Worm (Caenorhabditis elegans) whole organism, late embryonic: ENCODE data around the gene T25B9.6.

ENCODE experiments used
- C08G9.2 ChIP-seq: sonication (generic microtip); optimal IDR thresholded peaks from 2 replicates; lab custom pipeline; 2016; ENCODE audit warnings: mild to moderate bottlenecking, missing genetic modification characterization, moderate library complexity, missing compliant biosample characterization
- hlh-8 ChIP-seq: sonication (generic microtip); optimal IDR thresholded peaks from 2 replicates; lab custom pipeline; 2016; ENCODE audit warnings: missing genotype, missing genetic modification characterization, missing compliant biosample characterization
- lin-11 ChIP-seq: fragments of 200-800 bp; sonication (Bioruptor generic); optimal IDR thresholded peaks from 2 replicates; lab custom pipeline; 2018; ENCODE audit warnings: mild to moderate bottlenecking, missing genetic modification characterization, missing compliant biosample characterization
- mec-3 ChIP-seq: sonication (generic microtip); optimal IDR thresholded peaks from 2 replicates; lab custom pipeline; 2016; ENCODE audit warnings: borderline replicate concordance, missing genetic modification characterization, missing compliant biosample characterization
- odd-2 ChIP-seq: sonication (generic microtip); optimal IDR thresholded peaks from 2 replicates; lab custom pipeline; 2017; ENCODE audit warnings: antibody characterized with exemption, mild to moderate bottlenecking, missing genetic modification characterization, missing compliant biosample characterization
- pqm-1 ChIP-seq: sonication (generic microtip); optimal IDR thresholded peaks from 2 replicates; lab custom pipeline; 2016; ENCODE audit warnings: missing genetic modification characterization, missing compliant biosample characterization
- pros-1 ChIP-seq: fragments of 150-350 bp; optimal IDR thresholded peaks from 2 replicates; lab custom pipeline; 2014; ENCODE audit warnings: missing biosample characterization, missing genetic modification reagents, missing genetic modification characterization
- unc-86 ChIP-seq: sonication (generic microtip); optimal IDR thresholded peaks from 2 replicates; lab custom pipeline; 2016; ENCODE audit warnings: missing genetic modification characterization, missing compliant biosample characterization

Gene T25B9.6

ce11 chrIV:10803973-10804372 lies 46.0 kb downstream of the T25B9.6 start:
- no peak for TF ChIP-seq odd-2
- TF ChIP-seq C08G9.2 (tag; lab: Kevin White, UChicago): no peak
- no peak for TF ChIP-seq lin-11 (tag; lab: Kevin White, UChicago)
- TF ChIP-seq pros-1: no peak
- no peak for TF ChIP-seq pqm-1 (tag; lab: Kevin White, UChicago)
- TF ChIP-seq mec-3 (tag; lab: Kevin White, UChicago): no peak
- TF ChIP-seq hlh-8 (tag; lab: Kevin White, UChicago): peak; percentile 85
- no peak for TF ChIP-seq unc-86 (tag; lab: Kevin White, UChicago)
